Worm (Caenorhabditis elegans) whole organism, early embryonic: ENCODE results near the gene clec-57.
A peak's percentile ranks its signal among the peaks of the same experiment; 100 is the strongest.

ENCODE experiments used
- B0310.2 ChIP-seq: sonication (generic microtip); optimal IDR thresholded peaks from 2 replicates; lab custom pipeline; 2016; ENCODE audit warnings: mild to moderate bottlenecking, missing genetic modification characterization, missing compliant biosample characterization
- F13C5.2 ChIP-seq: sonication (generic microtip); optimal IDR thresholded peaks from 2 replicates; lab custom pipeline; 2017; ENCODE audit warnings: mild to moderate bottlenecking, missing genetic modification characterization, inconsistent platforms, missing compliant biosample characterization
- aly-1 ChIP-seq: sonication (generic microtip); optimal IDR thresholded peaks from 2 replicates; lab custom pipeline; 2016; ENCODE audit warnings: missing genetic modification characterization, missing compliant biosample characterization
- ama-1 ChIP-seq: fragments of 150-350 bp; optimal IDR thresholded peaks from 2 replicates; lab custom pipeline; 2014
- ceh-13 ChIP-seq: fragments of 200-800 bp; sonication (Bioruptor generic); optimal IDR thresholded peaks from 2 replicates; lab custom pipeline; 2018; ENCODE audit warnings: mild to moderate bottlenecking, missing genetic modification characterization, missing compliant biosample characterization
- ceh-36 ChIP-seq: sonication (generic microtip); optimal IDR thresholded peaks from 2 replicates; lab custom pipeline; 2016; ENCODE audit warnings: missing genetic modification characterization, inconsistent platforms, missing compliant biosample characterization
- ets-7 ChIP-seq: sonication (generic microtip); optimal IDR thresholded peaks from 2 replicates; lab custom pipeline; 2016; ENCODE audit warnings: missing genotype, missing genetic modification characterization, missing compliant biosample characterization
- flt-1 ChIP-seq: fragments of 200-800 bp; sonication (Bioruptor generic); IDR thresholded peaks from 2 replicates; pipeline ENCODE4 v1.3.6; 2022; ENCODE audit warnings: missing genetic modification characterization, missing compliant biosample characterization
- hmbx-1 ChIP-seq: sonication (generic microtip); optimal IDR thresholded peaks from 2 replicates; lab custom pipeline; 2016; ENCODE audit warnings: mild to moderate bottlenecking, missing genetic modification characterization, missing compliant biosample characterization
- hmg-4 ChIP-seq: fragments of 200-800 bp; sonication (Bioruptor generic); optimal IDR thresholded peaks from 2 replicates; lab custom pipeline; 2018; ENCODE audit warnings: mild to moderate bottlenecking, missing genetic modification characterization, missing compliant biosample characterization
- hnd-1 ChIP-seq: sonication (generic microtip); optimal IDR thresholded peaks from 2 replicates; lab custom pipeline; 2016; ENCODE audit warnings: missing genetic modification characterization, missing compliant biosample characterization
- pes-1 ChIP-seq: fragments of 200-800 bp; sonication (Bioruptor generic); IDR thresholded peaks from 2 replicates; pipeline ENCODE4 v1.3.6; 2022; ENCODE audit warnings: missing genetic modification reagents, missing genetic modification characterization, missing compliant biosample characterization
- scrt-1 ChIP-seq: fragments of 200-800 bp; sonication (Bioruptor generic); IDR thresholded peaks from 2 replicates; pipeline ENCODE4 v1.3.6; 2022; ENCODE audit warnings: missing genetic modification characterization, missing compliant biosample characterization
- sea-1 ChIP-seq: fragments of 200-800 bp; sonication (Bioruptor generic); conservative IDR thresholded peaks from 2 replicates; pipeline ENCODE4 v1.3.6; 2022; ENCODE audit warnings: missing genetic modification characterization, missing compliant biosample characterization
- tbx-11 ChIP-seq: fragments of 200-800 bp; sonication (Bioruptor generic); IDR thresholded peaks from 2 replicates; pipeline ENCODE4 v1.3.6; 2022; ENCODE audit warnings: missing genetic modification characterization, missing compliant biosample characterization
- tbx-37 ChIP-seq: fragments of 200-800 bp; sonication (Bioruptor generic); conservative IDR thresholded peaks from 2 replicates; pipeline ENCODE4 v1.3.6; 2022; ENCODE audit warnings: missing genetic modification reagents, missing genetic modification characterization, missing compliant biosample characterization
- tra-4 ChIP-seq: sonication (generic microtip); optimal IDR thresholded peaks from 2 replicates; lab custom pipeline; 2017; ENCODE audit warnings: missing genetic modification characterization, missing compliant biosample characterization

Gene clec-57

ce11 chrV:14481401-14481800 lies 12.4 kb downstream of the clec-57 start, which contains the start of gene R02D5.7:
Gene R02D5.7, minus strand, starts transcription at chrV:14481501.
- no peak for TF ChIP-seq flt-1 (GFP tag; lab: Robert Waterston, UW)
- no peak for TF ChIP-seq aly-1 (tag; lab: Kevin White, UChicago)
- TF ChIP-seq B0310.2 = no peak
- no peak for TF ChIP-seq hmbx-1
- TF ChIP-seq ceh-36 (tag; lab: Kevin White, UChicago) = no peak
- TF ChIP-seq hnd-1 (tag; lab: Kevin White, UChicago) = no peak
- TF ChIP-seq tbx-11 (GFP tag; lab: Robert Waterston, UW) = no peak
- no peak for TF ChIP-seq sea-1 (GFP tag; lab: Robert Waterston, UW)
- TF ChIP-seq ceh-13 = no peak

DNA sequence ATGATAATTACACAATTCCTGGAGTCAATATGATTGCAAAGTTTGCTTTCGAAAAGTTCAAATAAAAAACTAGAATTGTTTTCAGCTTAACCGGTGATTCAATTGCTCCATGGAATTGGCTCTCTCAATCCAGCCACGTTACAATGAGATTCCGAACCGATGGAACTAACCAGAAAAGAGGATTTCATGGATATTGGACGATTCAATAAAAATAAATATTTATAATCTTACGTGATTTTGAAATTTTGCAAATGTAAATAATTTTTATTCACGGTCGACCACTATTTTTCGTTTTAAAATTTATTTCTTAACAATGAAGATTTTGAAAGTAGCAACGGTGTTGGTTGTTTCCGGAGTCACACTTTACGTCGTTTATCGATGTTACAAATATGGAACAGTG lies 13.0 kb downstream of the clec-57 start, which contains the start of gene R02D5.10:
TSS of gene R02D5.10 (plus strand) at position 301 of the 400 bp plus-strand sequence.
- TF ChIP-seq ets-7 (tag; lab: Kevin White, UChicago) (no peak), ama-1 (lab: Kevin White, UChicago) (no peak), hnd-1 (tag; lab: Kevin White, UChicago) (no peak), aly-1 (tag; lab: Kevin White, UChicago) (no peak), tbx-37 (no peak), tra-4 (tag; lab: Kevin White, UChicago) (no peak), scrt-1 (GFP tag; lab: Robert Waterston, UW) (no peak), B0310.2 (no peak), ceh-13 (no peak), hmg-4 (GFP tag; lab: Kevin White, UChicago) (no peak), sea-1 (GFP tag; lab: Robert Waterston, UW) (no peak), F13C5.2 (no peak), ceh-36 (tag; lab: Kevin White, UChicago) (no peak)

- TF ChIP-seq hmg-4 (GFP tag; lab: Kevin White, UChicago) (no peak), hnd-1 (tag; lab: Kevin White, UChicago) (no peak), aly-1 (tag; lab: Kevin White, UChicago) (no peak), tbx-37 (no peak), ets-7 (tag; lab: Kevin White, UChicago) (no peak), scrt-1 (GFP tag; lab: Robert Waterston, UW) (no peak), ama-1 (lab: Kevin White, UChicago) (no peak), hmbx-1 (no peak), flt-1 (GFP tag; lab: Robert Waterston, UW) (no peak), sea-1 (GFP tag; lab: Robert Waterston, UW) (no peak), B0310.2 (no peak), pes-1 (no peak), F13C5.2 (no peak), tra-4 (tag; lab: Kevin White, UChicago) (no peak), tbx-11 (GFP tag; lab: Robert Waterston, UW) (no peak), ceh-36 (tag; lab: Kevin White, UChicago) (no peak)
Measured at ce11 chrV:14482728-14483210, 13.7 kb downstream of the clec-57 start, which contains the start of gene R02D5.3. Gene R02D5.3, plus strand, starts transcription at chrV:14483160.

ce11 chrV:14484582-14484981 lies 15.6 kb downstream of the clec-57 start, which contains the start of gene R02D5.4:
Gene R02D5.4, minus strand, starts transcription at chrV:14484682.
- TF ChIP-seq pes-1 = no peak
- TF ChIP-seq B0310.2 = no peak
- TF ChIP-seq hmbx-1 = no peak
- TF ChIP-seq ets-7 (tag; lab: Kevin White, UChicago) = no peak
- no peak for TF ChIP-seq ceh-13
- no peak for TF ChIP-seq tra-4 (tag; lab: Kevin White, UChicago)
- no peak for TF ChIP-seq hmg-4 (GFP tag; lab: Kevin White, UChicago)
- no peak for TF ChIP-seq F13C5.2
- no peak for TF ChIP-seq tbx-37

- TF ChIP-seq ceh-13 (no peak), tbx-11 (GFP tag; lab: Robert Waterston, UW) (no peak), hnd-1 (tag; lab: Kevin White, UChicago) (no peak), hmbx-1 (no peak), ets-7 (tag; lab: Kevin White, UChicago) (no peak), F13C5.2 (peak; percentile 25), ama-1 (lab: Kevin White, UChicago) (no peak), ceh-36 (tag; lab: Kevin White, UChicago) (no peak)
Measured at ce11 chrV:14491097-14491496, 22.1 kb downstream of the clec-57 start.

ce11 chrV:14493665-14494064 lies 24.6 kb downstream of the clec-57 start:
- no peak for TF ChIP-seq tra-4 (tag; lab: Kevin White, UChicago)

DNA sequence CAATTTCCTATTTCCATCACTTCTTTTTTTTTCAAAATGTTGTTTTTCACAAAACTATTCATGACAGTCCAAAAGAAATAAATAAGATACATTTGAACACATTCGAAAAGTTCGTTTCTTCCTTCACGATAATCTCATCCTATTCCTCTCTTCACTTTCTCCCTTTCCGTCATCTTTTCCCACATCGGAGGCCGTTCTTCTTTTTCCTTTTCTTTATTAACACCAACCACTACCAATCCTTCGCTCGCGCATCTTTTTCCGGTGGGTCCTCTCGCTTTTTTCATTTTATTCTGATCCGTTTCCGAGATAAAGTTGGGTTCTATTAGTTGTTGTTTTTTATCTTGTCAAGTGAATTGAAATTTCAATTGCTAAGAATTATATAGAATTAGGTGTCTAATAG lies 26.5 kb downstream of the clec-57 start:
- TF ChIP-seq ceh-36 (tag; lab: Kevin White, UChicago) = no peak
- TF ChIP-seq hmg-4 (GFP tag; lab: Kevin White, UChicago) = no peak
- TF ChIP-seq aly-1 (tag; lab: Kevin White, UChicago) = no peak
- TF ChIP-seq scrt-1 (GFP tag; lab: Robert Waterston, UW) = no peak
- TF ChIP-seq ceh-13 = no peak
- TF ChIP-seq tbx-37 = no peak
- TF ChIP-seq tra-4 (tag; lab: Kevin White, UChicago) = no peak

DNA sequence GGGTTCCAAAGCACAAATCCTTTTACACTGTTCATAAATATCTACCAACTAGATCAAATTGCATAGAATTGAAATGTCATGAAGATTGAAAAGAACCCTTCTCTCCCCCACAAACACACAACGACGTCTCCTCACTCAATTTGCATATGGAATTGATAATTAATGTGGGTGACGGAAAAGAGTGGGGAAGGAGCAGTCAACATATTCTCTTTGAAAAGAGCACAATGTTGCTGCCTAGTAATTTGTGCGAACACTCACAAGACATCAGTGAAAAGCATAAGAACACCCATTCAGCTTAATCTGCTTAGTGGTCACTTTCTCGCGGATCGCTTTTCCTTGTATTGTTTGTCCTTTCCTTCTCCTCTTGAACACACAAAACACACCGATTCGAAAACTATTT lies 27.4 kb downstream of the clec-57 start:
- TF ChIP-seq tra-4 (tag; lab: Kevin White, UChicago) (no peak), sea-1 (GFP tag; lab: Robert Waterston, UW) (no peak), B0310.2 (no peak), tbx-11 (GFP tag; lab: Robert Waterston, UW) (no peak), hmg-4 (GFP tag; lab: Kevin White, UChicago) (no peak), F13C5.2 (no peak), hmbx-1 (no peak), ceh-36 (tag; lab: Kevin White, UChicago) (no peak), ets-7 (tag; lab: Kevin White, UChicago) (no peak), hnd-1 (tag; lab: Kevin White, UChicago) (no peak), scrt-1 (GFP tag; lab: Robert Waterston, UW) (no peak), aly-1 (tag; lab: Kevin White, UChicago) (no peak), flt-1 (GFP tag; lab: Robert Waterston, UW) (no peak), tbx-37 (no peak)
